Worm (Caenorhabditis elegans) whole organism, L3 larva: ENCODE results near the gene nhr-197.
"Not testable (repeated sequence)": the region's sequence is repeated elsewhere in the genome, so short reads cannot be mapped to it uniquely, and the experiment has no call there.

Experiments
- R02D3.7 ChIP-seq: fragments of 150-350 bp; optimal IDR thresholded peaks from 2 replicates; lab custom pipeline; 2014; ENCODE audit warnings: missing biosample characterization, missing genetic modification characterization
- aly-2 ChIP-seq: fragments of 150-350 bp; optimal IDR thresholded peaks from 2 replicates; lab custom pipeline; 2014; ENCODE audit warnings: missing biosample characterization, missing genetic modification characterization
- ceh-16 ChIP-seq: sonication (generic microtip); optimal IDR thresholded peaks from 2 replicates; lab custom pipeline; 2017; ENCODE audit warnings: missing biosample characterization, missing genetic modification characterization
- ceh-28 ChIP-seq: fragments of 150-350 bp; optimal IDR thresholded peaks from 2 replicates; lab custom pipeline; 2014; ENCODE audit warnings: missing biosample characterization, missing genetic modification reagents, missing genetic modification characterization
- ceh-82 ChIP-seq: fragments of 150-350 bp; optimal IDR thresholded peaks from 2 replicates; lab custom pipeline; 2014; ENCODE audit warnings: missing biosample characterization, missing genetic modification characterization
- ceh-9 ChIP-seq: sonication (generic microtip); optimal IDR thresholded peaks from 2 replicates; lab custom pipeline; 2018; ENCODE audit warnings: missing biosample characterization, missing genetic modification characterization
- daf-12 ChIP-seq: fragments of 150-350 bp; optimal IDR thresholded peaks from 2 replicates; lab custom pipeline; 2014; ENCODE audit warnings: missing biosample characterization, missing genetic modification reagents, missing genetic modification characterization
- egl-27 ChIP-seq: sonication (generic microtip); optimal IDR thresholded peaks from 4 replicates; lab custom pipeline; 2017; ENCODE audit warnings: missing biosample characterization, missing genetic modification reagents, missing genetic modification characterization
- egl-5 ChIP-seq: fragments of 150-350 bp; optimal IDR thresholded peaks from 2 replicates; lab custom pipeline; 2017; ENCODE audit warnings: missing biosample characterization, missing genetic modification reagents, missing genetic modification characterization, inconsistent platforms
- elt-1 ChIP-seq: fragments of 150-350 bp; optimal IDR thresholded peaks from 2 replicates; lab custom pipeline; 2014; ENCODE audit warnings: missing biosample characterization, missing genetic modification characterization
- elt-2 ChIP-seq: sonication (generic microtip); optimal IDR thresholded peaks from 2 replicates; lab custom pipeline; 2016; ENCODE audit warnings: missing genetic modification reagents, mild to moderate bottlenecking, missing genetic modification characterization, missing compliant biosample characterization
- eor-1 ChIP-seq, 2 experiments: fragments of 150-350 bp; optimal IDR thresholded peaks; 2 replicates each; lab custom pipeline; 2014 to 2018; ENCODE audit warnings: missing biosample characterization in 2 of 2, missing genetic modification characterization in 2 of 2
- fkh-10 ChIP-seq: sonication (generic microtip); optimal IDR thresholded peaks from 2 replicates; lab custom pipeline; 2017; ENCODE audit warnings: missing biosample characterization, missing genetic modification reagents, missing genetic modification characterization
- fkh-2 ChIP-seq: fragments of 150-350 bp; optimal IDR thresholded peaks from 2 replicates; lab custom pipeline; 2014; ENCODE audit warnings: missing biosample characterization, missing genetic modification reagents, missing genetic modification characterization
- fos-1 ChIP-seq: fragments of 150-350 bp; optimal IDR thresholded peaks from 2 replicates; lab custom pipeline; 2014; ENCODE audit warnings: missing biosample characterization, missing genetic modification characterization
- hmg-11 ChIP-seq: sonication (generic microtip); optimal IDR thresholded peaks from 2 replicates; lab custom pipeline; 2016; ENCODE audit warnings: missing genetic modification characterization, missing compliant biosample characterization
- lin-39 ChIP-seq: fragments of 150-350 bp; optimal IDR thresholded peaks from 2 replicates; lab custom pipeline; 2018; ENCODE audit warnings: missing biosample characterization, missing genetic modification reagents, missing genetic modification characterization
- lsy-12 ChIP-seq: sonication (generic microtip); optimal IDR thresholded peaks from 2 replicates; lab custom pipeline; 2016; ENCODE audit warnings: mild to moderate bottlenecking, missing genetic modification characterization, missing compliant biosample characterization
- mdl-1 ChIP-seq: fragments of 150-350 bp; optimal IDR thresholded peaks from 2 replicates; lab custom pipeline; 2014; ENCODE audit warnings: missing biosample characterization, missing genetic modification characterization
- mml-1 ChIP-seq: fragments of 150-350 bp; sonication (generic microtip); optimal IDR thresholded peaks from 3 replicates; lab custom pipeline; 2014; ENCODE audit warnings: missing biosample characterization, missing genetic modification characterization
- nfya-1 ChIP-seq: sonication (generic microtip); optimal IDR thresholded peaks from 2 replicates; lab custom pipeline; 2017; ENCODE audit warnings: missing genetic modification characterization, mild to moderate bottlenecking, missing compliant biosample characterization, antibody characterized with exemption, moderate library complexity; ENCODE audit not compliant: insufficient read depth
- nhr-11 ChIP-seq: fragments of 150-350 bp; optimal IDR thresholded peaks from 2 replicates; lab custom pipeline; 2014; ENCODE audit warnings: missing biosample characterization, missing genetic modification characterization
- nhr-12 ChIP-seq: fragments of 150-350 bp; optimal IDR thresholded peaks from 2 replicates; lab custom pipeline; 2014; ENCODE audit warnings: missing biosample characterization, missing genetic modification characterization
- nhr-23 ChIP-seq: fragments of 150-350 bp; optimal IDR thresholded peaks from 2 replicates; lab custom pipeline; 2014; ENCODE audit warnings: missing biosample characterization, missing genetic modification reagents, missing genetic modification characterization
- nhr-237 ChIP-seq: fragments of 150-350 bp; optimal IDR thresholded peaks from 2 replicates; lab custom pipeline; 2014; ENCODE audit warnings: missing biosample characterization, missing genetic modification characterization
- nhr-25 ChIP-seq: sonication (generic microtip); optimal IDR thresholded peaks from 2 replicates; lab custom pipeline; 2017; ENCODE audit warnings: missing biosample characterization, missing genetic modification characterization
- nhr-43 ChIP-seq: sonication (generic microtip); optimal IDR thresholded peaks from 2 replicates; lab custom pipeline; 2016; ENCODE audit warnings: mild to moderate bottlenecking, missing genetic modification characterization, missing compliant biosample characterization; ENCODE audit not compliant: poor library complexity, severe bottlenecking
- nhr-67 ChIP-seq: fragments of 150-350 bp; optimal IDR thresholded peaks from 2 replicates; lab custom pipeline; 2014; ENCODE audit warnings: missing biosample characterization, missing genetic modification characterization
- nhr-76 ChIP-seq: fragments of 150-350 bp; sonication (generic microtip); optimal IDR thresholded peaks from 5 replicates; lab custom pipeline; 2014; ENCODE audit warnings: missing biosample characterization, missing genetic modification characterization
- nhr-77 ChIP-seq: fragments of 150-350 bp; optimal IDR thresholded peaks from 2 replicates; lab custom pipeline; 2014; ENCODE audit warnings: missing biosample characterization, missing genetic modification characterization
- pqm-1 ChIP-seq: fragments of 150-350 bp; optimal IDR thresholded peaks from 2 replicates; lab custom pipeline; 2017; ENCODE audit warnings: missing biosample characterization, missing genetic modification characterization, inconsistent platforms
- skn-1 ChIP-seq: fragments of 150-350 bp; optimal IDR thresholded peaks from 2 replicates; lab custom pipeline; 2014; ENCODE audit warnings: missing biosample characterization, missing genetic modification characterization
- snpc-4 ChIP-seq: fragments of 150-350 bp; optimal IDR thresholded peaks from 2 replicates; lab custom pipeline; 2014; ENCODE audit warnings: missing biosample characterization, missing genetic modification characterization
- tbx-2 ChIP-seq: sonication (generic microtip); optimal IDR thresholded peaks from 2 replicates; lab custom pipeline; 2016; ENCODE audit warnings: mild to moderate bottlenecking, missing genetic modification characterization, missing compliant biosample characterization
- unc-39 ChIP-seq: sonication (generic microtip); optimal IDR thresholded peaks from 4 replicates; lab custom pipeline; 2017; ENCODE audit warnings: missing biosample characterization, missing genetic modification characterization
- unc-62 ChIP-seq: fragments of 150-350 bp; sonication (generic microtip); optimal IDR thresholded peaks from 4 replicates; lab custom pipeline; 2014; ENCODE audit warnings: missing biosample characterization, missing genetic modification reagents, missing genetic modification characterization
- ztf-4 ChIP-seq: fragments of 150-350 bp; optimal IDR thresholded peaks from 2 replicates; lab custom pipeline; 2014; ENCODE audit warnings: missing biosample characterization, missing genetic modification characterization

Gene nhr-197

ce11 chrV:15668870-15669269, 18.9 kb upstream of the nhr-197 start, which contains the start of gene K06B4.4:
Gene K06B4.4, plus strand, starts transcription at chrV:15669170.
- TF ChIP-seq lsy-12 (tag; lab: Kevin White, UChicago) = no peak
- no peak for TF ChIP-seq ceh-16 (tag; lab: Kevin White, UChicago)
- TF ChIP-seq snpc-4 (tag; lab: Kevin White, UChicago) = no peak

- not testable (repeated sequence) for TF ChIP-seq daf-12, pqm-1, tbx-2 (tag; lab: Kevin White, UChicago)
Measured at ce11 chrV:15670139-15670538, 17.6 kb upstream of the nhr-197 start, which contains the start of gene K06B4.15. Gene K06B4.15, plus strand, starts transcription at chrV:15670439.

ce11 chrV:15673707-15674106, 14.1 kb upstream of the nhr-197 start, which contains the start of gene nhr-51:
Gene nhr-51, plus strand, starts transcription at chrV:15674007.
- no peak for TF ChIP-seq nhr-237
- no peak for TF ChIP-seq tbx-2 (tag; lab: Kevin White, UChicago)
- TF ChIP-seq elt-2 (tag; lab: Kevin White, UChicago) = no peak
- no peak for TF ChIP-seq ztf-4 (tag; lab: Kevin White, UChicago)
- TF ChIP-seq fkh-10 (GFP tag; lab: Kevin White, UChicago) = no peak
- no peak for TF ChIP-seq mml-1 (tag; lab: Kevin White, UChicago)
- TF ChIP-seq hmg-11 (tag; lab: Kevin White, UChicago) = no peak
- TF ChIP-seq elt-1 (tag; lab: Kevin White, UChicago) = no peak
- no peak for TF ChIP-seq aly-2
- TF ChIP-seq nhr-25 (tag; lab: Kevin White, UChicago) = no peak
- TF ChIP-seq skn-1 (tag; lab: Kevin White, UChicago) = no peak
- TF ChIP-seq fkh-2 = no peak
- no peak for TF ChIP-seq unc-62 (GFP tag; lab: Kevin White, UChicago)
- TF ChIP-seq ceh-82 (tag; lab: Kevin White, UChicago) = no peak
- TF ChIP-seq R02D3.7 (tag; lab: Kevin White, UChicago) = no peak
- no peak for TF ChIP-seq nfya-1 (tag; lab: Kevin White, UChicago)

- no peak for TF ChIP-seq ceh-28
- TF ChIP-seq fkh-10 (GFP tag; lab: Kevin White, UChicago) = no peak
- TF ChIP-seq egl-27 (tag; lab: Kevin White, UChicago) = no peak
- TF ChIP-seq nhr-23 (tag; lab: Kevin White, UChicago) = no peak
- no peak for TF ChIP-seq egl-5 (tag; lab: Kevin White, UChicago)
- TF ChIP-seq snpc-4 (tag; lab: Kevin White, UChicago) = no peak
- no peak for TF ChIP-seq elt-2 (tag; lab: Kevin White, UChicago)
- no peak for TF ChIP-seq nhr-43 (tag; lab: Kevin White, UChicago)
- TF ChIP-seq nhr-237 = no peak
- TF ChIP-seq mml-1 (tag; lab: Kevin White, UChicago) = no peak
- TF ChIP-seq ceh-16 (tag; lab: Kevin White, UChicago) = no peak
- no peak for TF ChIP-seq nhr-11
- TF ChIP-seq nfya-1 (tag; lab: Kevin White, UChicago) = no peak
- no peak for TF ChIP-seq skn-1 (tag; lab: Kevin White, UChicago)
Measured at ce11 chrV:15674899-15675298, 12.9 kb upstream of the nhr-197 start.

ce11 chrV:15677222-15677621, 10.5 kb upstream of the nhr-197 start, which contains the start of gene nhr-52:
Gene nhr-52, plus strand, starts transcription at chrV:15677522.
- TF ChIP-seq egl-27 (tag; lab: Kevin White, UChicago) (no peak), mdl-1 (tag; lab: Kevin White, UChicago) (no peak), nhr-77 (tag; lab: Kevin White, UChicago) (no peak), ceh-28 (no peak), ceh-9 (no peak), fos-1 (tag; lab: Kevin White, UChicago) (no peak)

ce11 chrV:15685599-15685998, 2.2 kb upstream of the nhr-197 start, which contains the start of gene nhr-196:
Gene nhr-196, plus strand, starts transcription at chrV:15685716.
- TF ChIP-seq tbx-2 (tag; lab: Kevin White, UChicago) (no peak), nhr-23 (tag; lab: Kevin White, UChicago) (no peak), nhr-76 (tag; lab: Kevin White, UChicago) (no peak), mml-1 (tag; lab: Kevin White, UChicago) (no peak), unc-39 (tag; lab: Kevin White, UChicago) (no peak), nhr-43 (tag; lab: Kevin White, UChicago) (no peak), eor-1 (tag; optimal IDR thresholded peaks at IDR 0.05; lab: Kevin White, UChicago) (no peak), nhr-67 (tag; lab: Kevin White, UChicago) (no peak), aly-2 (no peak), snpc-4 (tag; lab: Kevin White, UChicago) (no peak), fkh-10 (GFP tag; lab: Kevin White, UChicago) (no peak), ztf-4 (tag; lab: Kevin White, UChicago) (no peak), lin-39 (tag; lab: Kevin White, UChicago) (no peak), nhr-12 (no peak), fos-1 (tag; lab: Kevin White, UChicago) (no peak), fkh-2 (no peak), elt-2 (tag; lab: Kevin White, UChicago) (no peak), ceh-16 (tag; lab: Kevin White, UChicago) (no peak)
